Worm (Caenorhabditis elegans) whole organism, L1 larva: ENCODE measurements around the gene F52G3.1.

ENCODE experiments used
- C16A3.4 ChIP-seq: fragments of 150-350 bp; optimal IDR thresholded peaks from 2 replicates; lab custom pipeline; 2014; ENCODE audit warnings: missing biosample characterization, missing genetic modification characterization
- alr-1 ChIP-seq: fragments of 200-800 bp; sonication (Bioruptor generic); optimal IDR thresholded peaks from 2 replicates; lab custom pipeline; 2018; ENCODE audit warnings: borderline replicate concordance, mild to moderate bottlenecking, missing genetic modification characterization, missing compliant biosample characterization
- aly-2 ChIP-seq: fragments of 150-350 bp; optimal IDR thresholded peaks from 2 replicates; lab custom pipeline; 2014; ENCODE audit warnings: missing biosample characterization, missing genetic modification characterization
- blmp-1 ChIP-seq: fragments of 150-350 bp; optimal IDR thresholded peaks from 2 replicates; lab custom pipeline; 2014; ENCODE audit warnings: missing biosample characterization, missing genetic modification characterization
- ceh-88 ChIP-seq: fragments of 200-800 bp; sonication (Bioruptor generic); IDR thresholded peaks from 2 replicates; pipeline ENCODE4 v1.3.6; 2022; ENCODE audit warnings: missing genetic modification characterization, missing compliant biosample characterization
- ceh-90 ChIP-seq: sonication (generic microtip); optimal IDR thresholded peaks from 2 replicates; lab custom pipeline; 2016; ENCODE audit warnings: missing genetic modification characterization, missing compliant biosample characterization
- dsc-1 ChIP-seq: sonication (generic microtip); optimal IDR thresholded peaks from 2 replicates; lab custom pipeline; 2016; ENCODE audit warnings: mild to moderate bottlenecking, missing genetic modification characterization, missing compliant biosample characterization
- efl-1 ChIP-seq, 4 experiments: fragments of 150-350 bp; optimal IDR thresholded peaks in 3 of 4; peaks in 1 of 4; 1 replicate in 1 of 4; 2 replicates in 3 of 4; lab custom pipeline; 2014; ENCODE audit warnings: missing biosample characterization in 2 of 4, missing genetic modification characterization in 2 of 4, missing genetic modification reagents in 2 of 4
- efl-3 ChIP-seq: fragments of 200-800 bp; sonication (Bioruptor generic); optimal IDR thresholded peaks from 2 replicates; lab custom pipeline; 2018; ENCODE audit warnings: mild to moderate bottlenecking, missing genetic modification characterization, missing compliant biosample characterization
- egl-27 ChIP-seq, 2 experiments: fragments of 150-350 bp in 1 of 2; sonication (generic microtip); optimal IDR thresholded peaks; 3 replicates each; lab custom pipeline; 2017 to 2018; ENCODE audit warnings: missing biosample characterization in 2 of 2, missing genetic modification characterization in 2 of 2, missing genetic modification reagents in 2 of 2
- elt-2 ChIP-seq: sonication (generic microtip); optimal IDR thresholded peaks from 2 replicates; lab custom pipeline; 2016; ENCODE audit warnings: missing genetic modification characterization, mild to moderate bottlenecking, inconsistent platforms, missing compliant biosample characterization, missing genetic modification reagents
- elt-3 ChIP-seq, 6 experiments: fragments of 150-350 bp in 1 of 6; sonication (generic microtip); optimal IDR thresholded peaks; 2 replicates each; lab custom pipeline; 2017 to 2018; ENCODE audit warnings: missing biosample characterization in 6 of 6, missing genetic modification characterization in 6 of 6, inconsistent platforms in 1 of 6
- ets-5 ChIP-seq: fragments of 200-800 bp; sonication (Bioruptor generic); IDR thresholded peaks from 2 replicates; pipeline ENCODE4 v1.3.6; 2022; ENCODE audit warnings: missing genetic modification characterization, missing compliant biosample characterization
- fkh-10 ChIP-seq: sonication (generic microtip); optimal IDR thresholded peaks from 2 replicates; lab custom pipeline; 2017; ENCODE audit warnings: missing biosample characterization, missing genetic modification reagents, missing genetic modification characterization
- fkh-4 ChIP-seq: sonication (generic microtip); optimal IDR thresholded peaks from 2 replicates; lab custom pipeline; 2016; ENCODE audit warnings: missing compliant biosample characterization, missing genetic modification characterization, borderline replicate concordance
- fkh-8 ChIP-seq: sonication (generic microtip); optimal IDR thresholded peaks from 2 replicates; lab custom pipeline; 2016; ENCODE audit warnings: mild to moderate bottlenecking, missing genetic modification characterization, missing compliant biosample characterization
- hlh-17 ChIP-seq: fragments of 200-800 bp; sonication (Bioruptor generic); optimal IDR thresholded peaks from 2 replicates; lab custom pipeline; 2018; ENCODE audit warnings: missing genetic modification characterization, mild to moderate bottlenecking, missing compliant biosample characterization, moderate library complexity, borderline replicate concordance
- hlh-4 ChIP-seq: sonication (generic microtip); optimal IDR thresholded peaks from 2 replicates; lab custom pipeline; 2016; ENCODE audit warnings: mild to moderate bottlenecking, missing genetic modification characterization, missing compliant biosample characterization
- isw-1 ChIP-seq: fragments of 200-800 bp; sonication (Bioruptor generic); IDR thresholded peaks from 2 replicates; pipeline ENCODE4 v1.3.6; 2022; ENCODE audit warnings: missing genetic modification characterization, missing compliant biosample characterization
- lin-14 ChIP-seq: fragments of 200-800 bp; sonication (Bioruptor generic); optimal IDR thresholded peaks from 2 replicates; lab custom pipeline; 2018; ENCODE audit warnings: mild to moderate bottlenecking, missing genetic modification characterization, moderate library complexity, missing compliant biosample characterization
- mab-9 ChIP-seq: fragments of 200-800 bp; sonication (Bioruptor generic); IDR thresholded peaks from 2 replicates; pipeline ENCODE4 v1.3.6; 2022; ENCODE audit warnings: missing genetic modification reagents, missing genetic modification characterization, missing compliant biosample characterization
- mep-1 ChIP-seq: fragments of 150-350 bp; optimal IDR thresholded peaks from 2 replicates; lab custom pipeline; 2014; ENCODE audit warnings: missing biosample characterization, missing genetic modification characterization
- nhr-11 ChIP-seq: fragments of 150-350 bp; optimal IDR thresholded peaks from 2 replicates; lab custom pipeline; 2014; ENCODE audit warnings: missing biosample characterization, missing genetic modification characterization
- nhr-12 ChIP-seq: sonication (generic microtip); optimal IDR thresholded peaks from 2 replicates; lab custom pipeline; 2017; ENCODE audit warnings: missing biosample characterization, missing genetic modification characterization
- nhr-28 ChIP-seq: fragments of 150-350 bp; optimal IDR thresholded peaks from 2 replicates; lab custom pipeline; 2014; ENCODE audit warnings: missing biosample characterization, missing genetic modification characterization
- nhr-47 ChIP-seq: sonication (generic microtip); optimal IDR thresholded peaks from 2 replicates; lab custom pipeline; 2016; ENCODE audit warnings: mild to moderate bottlenecking, missing genetic modification characterization, moderate library complexity, missing compliant biosample characterization
- nhr-84 ChIP-seq: sonication (generic microtip); optimal IDR thresholded peaks from 2 replicates; lab custom pipeline; 2017; ENCODE audit warnings: missing biosample characterization, missing genetic modification characterization
- nhr-85 ChIP-seq: sonication (generic microtip); peaks from one replicate; lab custom pipeline; 2016; ENCODE audit warnings: missing genetic modification characterization, inconsistent platforms, missing compliant biosample characterization
- pag-3 ChIP-seq: sonication (generic microtip); optimal IDR thresholded peaks from 2 replicates; lab custom pipeline; 2017; ENCODE audit warnings: missing genetic modification characterization, mild to moderate bottlenecking, missing compliant biosample characterization, antibody characterized with exemption, borderline replicate concordance; ENCODE audit not compliant: insufficient read depth
- pax-3 ChIP-seq: fragments of 200-800 bp; sonication (Bioruptor generic); optimal IDR thresholded peaks from 2 replicates; lab custom pipeline; 2018; ENCODE audit warnings: mild to moderate bottlenecking, missing genetic modification characterization, moderate library complexity, missing compliant biosample characterization
- rnt-1 ChIP-seq: sonication (generic microtip); optimal IDR thresholded peaks from 2 replicates; lab custom pipeline; 2016; ENCODE audit warnings: mild to moderate bottlenecking, missing genetic modification characterization, moderate library complexity, missing compliant biosample characterization
- skn-1 ChIP-seq: fragments of 150-350 bp; optimal IDR thresholded peaks from 2 replicates; lab custom pipeline; 2014; ENCODE audit warnings: missing biosample characterization, missing genetic modification characterization
- snu-23 ChIP-seq: sonication (generic microtip); optimal IDR thresholded peaks from 2 replicates; lab custom pipeline; 2016; ENCODE audit warnings: missing genetic modification characterization, missing compliant biosample characterization
- swsn-7 ChIP-seq: sonication (generic microtip); optimal IDR thresholded peaks from 2 replicates; lab custom pipeline; 2016; ENCODE audit warnings: missing genetic modification characterization, missing compliant biosample characterization
- tbx-2 ChIP-seq: sonication (generic microtip); optimal IDR thresholded peaks from 2 replicates; lab custom pipeline; 2016; ENCODE audit warnings: missing genetic modification characterization, missing compliant biosample characterization
- tlp-1 ChIP-seq: fragments of 150-350 bp; optimal IDR thresholded peaks from 2 replicates; lab custom pipeline; 2014; ENCODE audit warnings: missing biosample characterization, missing genetic modification characterization
- unc-30 ChIP-seq: sonication (generic microtip); optimal IDR thresholded peaks from 2 replicates; lab custom pipeline; 2017; ENCODE audit warnings: missing biosample characterization, missing genetic modification characterization
- zip-4 ChIP-seq: fragments of 200-800 bp; sonication (Bioruptor generic); optimal IDR thresholded peaks from 2 replicates; lab custom pipeline; 2018; ENCODE audit warnings: mild to moderate bottlenecking, missing genetic modification characterization, moderate library complexity, missing compliant biosample characterization
- ztf-11 ChIP-seq, 2 experiments: sonication (generic microtip); optimal IDR thresholded peaks; 2 replicates each; lab custom pipeline; 2016 to 2017; ENCODE audit warnings: missing genetic modification characterization in 2 of 2, missing biosample characterization in 1 of 2, missing compliant biosample characterization in 1 of 2
- ztf-4 ChIP-seq: fragments of 150-350 bp; optimal IDR thresholded peaks from 2 replicates; lab custom pipeline; 2014; ENCODE audit warnings: missing biosample characterization, missing genetic modification characterization

The F52G3.1 gene

DNA sequence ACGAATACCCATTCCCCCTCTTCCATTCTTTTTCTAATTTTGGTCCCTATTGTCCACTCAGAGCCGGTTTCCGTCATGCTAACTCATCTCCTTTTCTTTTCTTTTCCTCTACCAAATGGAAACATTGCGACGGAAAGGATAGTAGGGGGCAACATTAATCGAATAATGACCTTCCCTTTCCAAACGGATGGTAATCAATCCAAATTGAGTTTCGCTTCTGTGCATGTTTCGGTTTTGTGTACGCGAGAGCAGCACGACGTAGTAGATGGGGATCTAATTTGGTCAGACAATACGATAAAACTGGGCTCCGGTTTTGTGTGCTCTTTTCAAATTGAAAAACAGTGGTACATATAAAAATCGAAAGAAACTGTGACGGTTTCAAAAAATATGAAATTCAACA, 27.8 kb downstream of the F52G3.1 start (continued):
- TF ChIP-seq zip-4 (GFP tag; lab: Kevin White, UChicago): no peak
- TF ChIP-seq nhr-47: peak; percentile 41

DNA sequence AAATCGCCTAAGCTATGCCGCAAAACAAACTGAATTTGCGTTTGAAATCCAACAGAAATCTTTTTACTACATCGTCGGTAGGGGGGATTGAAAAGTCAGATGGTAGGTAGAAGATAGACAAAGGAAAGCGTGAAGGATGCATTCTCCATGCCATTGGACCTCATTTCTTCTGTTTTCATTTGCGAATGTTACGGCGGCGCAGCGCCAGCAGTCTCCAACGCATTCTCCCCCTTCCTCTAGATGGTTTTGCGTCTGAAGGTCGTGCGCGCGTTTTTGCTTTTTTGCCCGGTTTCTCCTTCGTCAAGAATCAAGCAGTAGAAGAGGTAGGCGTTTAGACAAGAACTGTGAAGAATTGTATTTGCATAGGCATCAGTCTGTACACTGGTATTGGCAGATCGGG, 29.9 kb downstream of the F52G3.1 start:
- TF ChIP-seq snu-23 (GFP tag; lab: Kevin White, UChicago) (peak; percentile 12), nhr-84 (no peak), nhr-85 (tag; lab: Kevin White, UChicago) (peak; percentile 67), ztf-4 (tag; lab: Kevin White, UChicago) (no peak), blmp-1 (tag; lab: Kevin White, UChicago) (peak; percentile 92), lin-14 (peak; percentile 28), swsn-7 (no peak), pax-3 (tag; lab: Kevin White, UChicago) (no peak)

DNA sequence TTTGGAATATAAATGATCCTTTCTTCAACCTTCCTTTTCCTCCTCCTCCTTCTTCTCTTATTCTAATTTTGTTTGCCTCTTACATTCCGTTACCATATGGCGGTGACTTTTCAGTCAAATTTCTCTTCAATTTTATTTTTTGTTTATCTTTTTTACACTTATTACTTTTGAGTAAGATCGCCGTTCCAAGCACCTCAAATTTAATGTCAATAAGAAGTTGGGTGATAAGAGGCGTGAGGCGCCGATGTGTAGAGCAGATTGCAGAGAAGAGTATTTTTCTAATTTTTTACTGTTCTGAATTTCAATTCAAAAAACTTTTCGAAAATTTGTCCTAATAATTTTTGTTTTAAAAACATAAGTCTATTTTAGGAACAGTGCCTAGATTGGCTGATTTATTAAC, 30.7 kb downstream of the F52G3.1 start:
- TF ChIP-seq efl-1 (optimal IDR thresholded peaks at IDR 0.05; lab: Kevin White, UChicago) (no peak), efl-1 (GFP tag; optimal IDR thresholded peaks at IDR 0.05 in 1 of 2; lab: Kevin White, UChicago) (no peak), mab-9 (GFP tag; lab: Robert Waterston, UW) (no peak), isw-1 (GFP tag; lab: Robert Waterston, UW) (no peak), ceh-88 (no peak), C16A3.4 (tag; lab: Kevin White, UChicago) (no peak), nhr-85 (tag; lab: Kevin White, UChicago) (no peak), ets-5 (no peak), efl-3 (no peak), hlh-4 (tag; lab: Kevin White, UChicago) (no peak)

DNA sequence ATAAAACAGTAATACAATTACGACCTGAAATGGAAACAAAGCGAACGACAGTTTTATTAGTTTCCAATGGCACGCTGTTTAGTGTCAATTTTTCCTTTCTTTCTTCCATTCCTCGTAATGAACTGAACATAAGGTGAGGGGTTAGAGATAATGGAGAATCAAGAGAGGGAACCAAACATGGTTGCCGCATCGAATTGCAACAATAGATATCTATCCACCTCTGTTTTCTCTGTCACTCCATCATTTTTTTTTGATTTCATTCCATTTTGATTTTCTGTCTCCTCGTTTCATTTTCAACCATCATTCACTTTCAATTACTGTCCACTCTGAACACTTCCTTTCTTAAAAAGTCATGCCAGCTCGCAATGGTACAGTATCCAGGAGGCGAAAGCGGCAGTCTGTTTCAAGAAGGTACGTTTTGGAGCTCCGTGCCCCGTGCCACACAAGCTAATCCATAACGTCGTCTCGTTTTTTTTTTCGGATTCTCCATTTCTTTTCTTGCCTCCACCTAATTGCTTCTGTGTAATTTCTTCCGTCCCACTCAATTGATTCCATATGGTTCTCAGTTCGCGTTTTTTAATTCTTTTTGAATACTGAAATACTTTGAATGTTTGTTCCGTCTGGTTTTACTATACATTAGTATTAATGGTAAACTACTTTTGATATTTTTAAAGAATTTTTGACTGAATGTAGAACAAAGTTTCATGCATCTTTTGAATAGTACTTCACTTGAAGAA, 31.6 kb downstream of the F52G3.1 start:
- no peak for TF ChIP-seq fkh-8 (tag; lab: Kevin White, UChicago)
- peak in 1 of 6 experiments; percentile 19 for TF ChIP-seq elt-3 (tag; optimal IDR thresholded peaks at IDR 0.05; lab: Kevin White, UChicago)
- TF ChIP-seq unc-30 (tag; lab: Kevin White, UChicago): no peak
- TF ChIP-seq alr-1: no peak
- no peak for TF ChIP-seq efl-1 (optimal IDR thresholded peaks at IDR 0.05; lab: Kevin White, UChicago)
- peak in 1 of 2 experiments; percentile 92 for TF ChIP-seq efl-1 (GFP tag; optimal IDR thresholded peaks at IDR 0.05 in 1 of 2; lab: Kevin White, UChicago)
- TF ChIP-seq nhr-85 (tag; lab: Kevin White, UChicago): peak; percentile 62
- peak; percentile 37 for TF ChIP-seq lin-14
- peak; percentile 89 for TF ChIP-seq blmp-1 (tag; lab: Kevin White, UChicago)
- peak; percentile 14 for TF ChIP-seq pag-3
- peak; percentile 75 for TF ChIP-seq fkh-4 (tag; lab: Kevin White, UChicago)
- TF ChIP-seq pax-3 (tag; lab: Kevin White, UChicago): no peak
- TF ChIP-seq dsc-1: peak; percentile 84
- no peak for TF ChIP-seq hlh-17

DNA sequence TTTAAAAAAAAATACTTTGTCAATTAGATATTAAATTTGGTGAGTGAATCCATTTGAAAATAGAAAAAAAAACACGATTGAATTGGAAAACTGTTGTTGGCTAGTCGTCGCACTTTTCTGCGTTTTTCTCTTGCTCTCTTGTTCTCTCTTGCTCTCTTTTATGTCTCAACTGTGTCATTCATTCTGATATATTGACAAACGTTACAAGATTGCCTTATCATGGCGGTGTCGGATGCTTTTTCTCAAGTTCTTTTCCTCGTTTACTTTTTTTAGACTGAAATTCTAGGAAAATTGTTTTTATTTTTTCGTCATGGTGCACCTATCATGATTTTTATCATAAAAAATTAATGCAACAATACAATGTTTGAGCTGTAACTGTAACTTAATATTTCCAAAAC, 32.2 kb downstream of the F52G3.1 start:
- peak; percentile 46 for TF ChIP-seq elt-2 (tag; lab: Kevin White, UChicago)
- no peak for TF ChIP-seq mab-9 (GFP tag; lab: Robert Waterston, UW)

DNA sequence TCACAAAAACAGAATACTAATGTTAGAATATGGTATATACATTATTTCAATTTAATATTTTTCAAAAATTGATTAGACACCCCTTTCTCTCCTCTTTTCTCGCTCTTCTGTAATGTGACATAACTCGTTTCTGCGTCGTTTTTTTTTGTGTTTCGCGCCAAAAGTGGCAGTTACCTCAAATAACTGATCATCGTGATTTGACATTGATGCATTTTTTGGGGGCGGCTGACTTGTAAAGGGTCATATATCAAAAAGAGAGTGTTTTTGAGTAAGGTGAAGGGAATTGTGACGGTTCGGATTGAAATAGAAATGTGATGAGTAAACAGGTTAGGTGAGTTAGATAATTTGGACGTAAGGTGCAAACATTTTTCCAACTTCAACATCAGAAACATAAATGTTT, 34.3 kb downstream of the F52G3.1 start:
- TF ChIP-seq nhr-28 (tag; lab: Kevin White, UChicago): no peak
- no peak for TF ChIP-seq rnt-1 (tag; lab: Kevin White, UChicago)
- no peak for TF ChIP-seq skn-1
- TF ChIP-seq nhr-84: no peak
- peak; percentile 30 for TF ChIP-seq blmp-1 (tag; lab: Kevin White, UChicago)
- no peak for TF ChIP-seq tlp-1 (tag; lab: Kevin White, UChicago)
- no peak for TF ChIP-seq aly-2 (tag; lab: Kevin White, UChicago)
- no peak for TF ChIP-seq ztf-11 (tag; optimal IDR thresholded peaks at IDR 0.05; lab: Kevin White, UChicago)
- no peak for TF ChIP-seq nhr-12 (tag; lab: Kevin White, UChicago)
- peak; percentile 1 to 32 for TF ChIP-seq efl-1 (optimal IDR thresholded peaks at IDR 0.05; lab: Kevin White, UChicago)
- peak; percentile 16 to 77 for TF ChIP-seq efl-1 (GFP tag; optimal IDR thresholded peaks at IDR 0.05 in 1 of 2; lab: Kevin White, UChicago)
- no peak for TF ChIP-seq ets-5
- peak; percentile 40 for TF ChIP-seq snu-23 (GFP tag; lab: Kevin White, UChicago)
- no peak for TF ChIP-seq fkh-10 (GFP tag; lab: Kevin White, UChicago)
- TF ChIP-seq nhr-11 (tag; lab: Kevin White, UChicago): no peak
- TF ChIP-seq mep-1 (tag; lab: Kevin White, UChicago): no peak
- peak; percentile 73 for TF ChIP-seq lin-14
- no peak for TF ChIP-seq hlh-4 (tag; lab: Kevin White, UChicago)
- TF ChIP-seq tbx-2 (tag; lab: Kevin White, UChicago): no peak
- TF ChIP-seq C16A3.4 (tag; lab: Kevin White, UChicago): no peak
- no peak for TF ChIP-seq ceh-90 (tag; lab: Kevin White, UChicago)
- no peak for TF ChIP-seq egl-27 (tag; optimal IDR thresholded peaks at IDR 0.05; lab: Kevin White, UChicago)
- no peak for TF ChIP-seq elt-2 (tag; lab: Kevin White, UChicago)
